Worm (Caenorhabditis elegans) whole organism, L4/young adult: ENCODE data around the gene Y73F8A.35.
"Not testable (repeated sequence)": the region's sequence is repeated elsewhere in the genome, so short reads cannot be mapped to it uniquely, and the experiment has no call there.

ENCODE experiments used
- W03F9.2 ChIP-seq: fragments of 150-350 bp; optimal IDR thresholded peaks from 2 replicates; lab custom pipeline; 2014; ENCODE audit warnings: missing biosample characterization, missing genetic modification characterization
- dao-5 ChIP-seq: sonication (generic microtip); optimal IDR thresholded peaks from 2 replicates; lab custom pipeline; 2016; ENCODE audit warnings: missing genotype, missing genetic modification characterization, moderate library complexity, missing compliant biosample characterization
- him-1 ChIP-seq: sonication (generic microtip); optimal IDR thresholded peaks from 2 replicates; lab custom pipeline; 2016; ENCODE audit warnings: missing genotype, missing genetic modification reagents, missing genetic modification characterization, missing compliant biosample characterization

The Y73F8A.35 gene

ce11 chrIV:15539447-15539994, at the start of gene Y73F8A.35:
Y73F8A.35 (minus strand) TSS chrIV:15539944.
- TF ChIP-seq W03F9.2 (tag; lab: Kevin White, UChicago), result no peak
- no peak for TF ChIP-seq dao-5 (tag; lab: Kevin White, UChicago)

- TF ChIP-seq W03F9.2 (tag; lab: Kevin White, UChicago) (no peak), dao-5 (tag; lab: Kevin White, UChicago) (no peak), him-1 (tag; lab: Kevin White, UChicago) (no peak)
These were observed 49.1 kb upstream of the Y73F8A.35 start for ce11 chrIV:15588879-15589278.

- TF ChIP-seq him-1 (tag; lab: Kevin White, UChicago), result no peak
- TF ChIP-seq W03F9.2 (tag; lab: Kevin White, UChicago), result no peak
- no peak for TF ChIP-seq dao-5 (tag; lab: Kevin White, UChicago)
These were observed 43.9 kb upstream of the Y73F8A.35 start, which contains the start of gene Y105C5A.508 for ce11 chrIV:15583620-15584019. Y105C5A.508 (plus strand) TSS chrIV:15583920.

ce11 chrIV:15578786-15579185, 39.0 kb upstream of the Y73F8A.35 start, which contains the start of gene pqn-76:
pqn-76 (plus strand) TSS chrIV:15579086.
- not testable (repeated sequence) for TF ChIP-seq W03F9.2, him-1, dao-5 (tag; lab: Kevin White, UChicago)

ce11 chrIV:15573863-15574262, 34.1 kb upstream of the Y73F8A.35 start:
- TF ChIP-seq dao-5 (tag; lab: Kevin White, UChicago), result no peak
- no peak for TF ChIP-seq him-1 (tag; lab: Kevin White, UChicago)
- TF ChIP-seq W03F9.2 (tag; lab: Kevin White, UChicago), result no peak

ce11 chrIV:15572106-15572505, 32.4 kb upstream of the Y73F8A.35 start:
- TF ChIP-seq W03F9.2 (tag; lab: Kevin White, UChicago) (no peak), dao-5 (tag; lab: Kevin White, UChicago) (no peak), him-1 (tag; lab: Kevin White, UChicago) (no peak)

ce11 chrIV:15571652-15572051, 31.9 kb upstream of the Y73F8A.35 start:
- TF ChIP-seq dao-5 (tag; lab: Kevin White, UChicago) (no peak), W03F9.2 (tag; lab: Kevin White, UChicago) (no peak), him-1 (tag; lab: Kevin White, UChicago) (no peak)

ce11 chrIV:15570770-15571169, 31.0 kb upstream of the Y73F8A.35 start:
- TF ChIP-seq him-1 (tag; lab: Kevin White, UChicago) (no peak), dao-5 (tag; lab: Kevin White, UChicago) (no peak), W03F9.2 (tag; lab: Kevin White, UChicago) (no peak)

- TF ChIP-seq him-1 (tag; lab: Kevin White, UChicago) (no peak), dao-5 (tag; lab: Kevin White, UChicago) (no peak), W03F9.2 (tag; lab: Kevin White, UChicago) (no peak)
These were observed 24.6 kb upstream of the Y73F8A.35 start, which contains the start of gene Y105C5A.1 for ce11 chrIV:15564327-15564726. Y105C5A.1 (minus strand) TSS chrIV:15564427.

- TF ChIP-seq him-1 (tag; lab: Kevin White, UChicago), result peak; percentile 35
- no peak for TF ChIP-seq dao-5 (tag; lab: Kevin White, UChicago)
- peak; percentile 22 for TF ChIP-seq W03F9.2 (tag; lab: Kevin White, UChicago)
These were observed 21.5 kb upstream of the Y73F8A.35 start for ce11 chrIV:15561223-15561656.

ce11 chrIV:15559065-15559464, 19.3 kb upstream of the Y73F8A.35 start:
- TF ChIP-seq W03F9.2 (tag; lab: Kevin White, UChicago), result no peak
- TF ChIP-seq dao-5 (tag; lab: Kevin White, UChicago), result no peak
- TF ChIP-seq him-1 (tag; lab: Kevin White, UChicago), result no peak

- TF ChIP-seq dao-5 (tag; lab: Kevin White, UChicago) (no peak), him-1 (tag; lab: Kevin White, UChicago) (no peak), W03F9.2 (tag; lab: Kevin White, UChicago) (no peak)
These were observed 15.0 kb upstream of the Y73F8A.35 start for ce11 chrIV:15554771-15555170.

ce11 chrIV:15537338-15537737, 2.4 kb downstream of the Y73F8A.35 start:
- TF ChIP-seq him-1 (tag; lab: Kevin White, UChicago) (no peak), W03F9.2 (tag; lab: Kevin White, UChicago) (no peak), dao-5 (tag; lab: Kevin White, UChicago) (no peak)

ce11 chrIV:15528234-15528633, 11.5 kb downstream of the Y73F8A.35 start, which contains the start of gene ari-1.4:
ari-1.4 (minus strand) TSS chrIV:15528528.
- TF ChIP-seq W03F9.2 (tag; lab: Kevin White, UChicago) (no peak), him-1 (tag; lab: Kevin White, UChicago) (no peak), dao-5 (tag; lab: Kevin White, UChicago) (no peak)
